Worm (Caenorhabditis elegans) whole organism, L2 larva: ENCODE results near the gene T12G3.11.

Experiments
- R02D3.7 ChIP-seq: fragments of 150-350 bp; optimal IDR thresholded peaks from 2 replicates; lab custom pipeline; 2014; ENCODE audit warnings: missing biosample characterization, missing genetic modification characterization
- alr-1 ChIP-seq: fragments of 150-350 bp; optimal IDR thresholded peaks from 2 replicates; lab custom pipeline; 2014; ENCODE audit warnings: missing biosample characterization, missing genetic modification characterization
- ama-1 ChIP-seq: fragments of 150-350 bp; optimal IDR thresholded peaks from 2 replicates; lab custom pipeline; 2018; ENCODE audit warnings: inconsistent platforms
- ceh-16 ChIP-seq: fragments of 150-350 bp; optimal IDR thresholded peaks from 2 replicates; lab custom pipeline; 2014; ENCODE audit warnings: missing biosample characterization, missing genetic modification characterization
- elt-1 ChIP-seq: fragments of 150-350 bp; optimal IDR thresholded peaks from 2 replicates; lab custom pipeline; 2014; ENCODE audit warnings: missing biosample characterization, missing genetic modification characterization
- mdl-1 ChIP-seq, 2 experiments: fragments of 150-350 bp in 1 of 2; sonication (generic microtip) in 1 of 2; optimal IDR thresholded peaks; 2 replicates each; lab custom pipeline; 2017; ENCODE audit warnings: missing biosample characterization in 2 of 2, missing genetic modification characterization in 2 of 2
- skn-1 ChIP-seq: sonication (generic microtip); optimal IDR thresholded peaks from 2 replicates; lab custom pipeline; 2017; ENCODE audit warnings: missing biosample characterization, missing genetic modification characterization

DNA sequence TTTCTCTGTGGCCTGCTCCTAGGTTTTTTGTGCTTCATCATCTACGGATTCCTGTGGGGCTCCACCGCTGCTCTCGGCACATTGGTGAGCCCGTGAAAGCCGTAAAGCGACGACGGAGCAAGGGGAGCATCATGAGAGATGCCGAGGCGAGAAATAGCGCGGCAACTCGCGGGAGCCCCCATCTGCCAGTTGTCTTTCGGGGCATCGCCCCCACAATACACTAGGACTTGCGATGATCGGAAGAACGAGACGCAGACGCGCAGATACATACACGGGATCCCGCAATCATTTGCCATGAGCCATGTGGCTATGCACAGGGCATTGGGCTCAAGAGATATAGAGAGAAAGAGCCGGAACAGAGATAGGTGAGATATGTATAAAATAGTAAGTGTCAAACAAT is 19.2 kb downstream of the T12G3.11 start:
- TF ChIP-seq skn-1 (tag; lab: Kevin White, UChicago) = no peak
- no peak for TF ChIP-seq alr-1 (tag; lab: Kevin White, UChicago)
- TF ChIP-seq ceh-16 (tag; lab: Kevin White, UChicago) = no peak
- TF ChIP-seq ama-1 = no peak
- TF ChIP-seq mdl-1 (tag; optimal IDR thresholded peaks at IDR 0.05; lab: Kevin White, UChicago) = no peak
- TF ChIP-seq elt-1 (tag; lab: Kevin White, UChicago) = no peak
- no peak for TF ChIP-seq R02D3.7 (tag; lab: Kevin White, UChicago)
